Worm (Caenorhabditis elegans) whole organism, L1 larva: ENCODE data around the gene col-78.

Experiments used
- efl-1 ChIP-seq, 4 experiments: fragments of 150-350 bp; optimal IDR thresholded peaks in 3 of 4; peaks in 1 of 4; 1 replicate in 1 of 4; 2 replicates in 3 of 4; lab custom pipeline; 2014; ENCODE audit warnings: missing biosample characterization in 2 of 4, missing genetic modification characterization in 2 of 4, missing genetic modification reagents in 2 of 4
- nhr-237 ChIP-seq: fragments of 150-350 bp; optimal IDR thresholded peaks from 2 replicates; lab custom pipeline; 2014; ENCODE audit warnings: missing biosample characterization, missing genetic modification characterization

col-78 gene

ce11 chrII:9197212-9197611 is 44.9 kb downstream of the col-78 start, which contains the start of gene let-23:
Gene let-23 (plus strand): TSS chrII:9197512.
- TF ChIP-seq nhr-237 (tag; lab: Kevin White, UChicago): no peak
- TF ChIP-seq efl-1 (optimal IDR thresholded peaks at IDR 0.05; lab: Kevin White, UChicago): no peak
- peak in 1 of 2 experiments; percentile 32 for TF ChIP-seq efl-1 (GFP tag; optimal IDR thresholded peaks at IDR 0.05 in 1 of 2; lab: Kevin White, UChicago)
